Worm (Caenorhabditis elegans): ENCODE measurements around the gene uev-2.

DNA sequence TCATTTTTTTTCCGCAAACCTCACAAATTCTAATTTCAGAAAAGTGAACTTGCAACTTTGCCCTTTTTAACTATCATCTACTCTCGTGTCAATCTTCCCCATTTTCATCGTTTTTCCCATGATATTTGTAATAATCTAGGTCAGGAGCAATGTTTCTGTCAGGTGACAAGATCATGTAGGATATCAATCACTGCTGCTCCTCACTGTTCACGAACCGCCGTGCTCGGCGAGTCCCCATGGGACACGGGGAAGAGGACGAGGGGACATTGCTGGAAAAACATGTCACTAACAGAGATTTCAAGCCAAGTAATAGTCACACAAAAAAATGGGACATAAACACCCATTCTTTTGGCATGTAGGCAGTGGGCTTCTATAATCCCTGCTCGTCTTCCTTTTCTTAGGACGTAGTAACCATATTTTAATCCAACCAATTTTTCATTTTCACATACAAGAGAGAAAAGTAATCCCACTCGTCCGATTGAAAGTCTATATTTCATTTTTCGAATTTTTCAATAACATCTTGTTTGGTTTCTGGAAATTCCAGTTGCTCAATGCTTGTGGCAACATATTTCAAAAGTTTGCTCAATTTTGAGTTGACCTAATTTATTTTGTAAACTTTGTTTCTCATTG lies 12.0 kb upstream of the uev-2 start:
- no peak for TF ChIP-seq zim-3 (tag; optimal IDR thresholded peaks at IDR 0.05)
- no peak for TF ChIP-seq C06A6.2 (GFP tag; conservative IDR thresholded peaks at IDR 0.05)
- TF ChIP-seq unc-62 (GFP tag; optimal IDR thresholded peaks at IDR 0.05) = no peak
- no peak for TF ChIP-seq lin-35 (GFP tag; optimal IDR thresholded peaks at IDR 0.05)
- TF ChIP-seq Y79H2A.3 (GFP tag; conservative IDR thresholded peaks at IDR 0.05) = no peak
